Fruit fly (Drosophila melanogaster) whole organism, embryonic: ENCODE measurements around the gene Gdh.
A peak's percentile ranks its signal among the peaks of the same experiment; 100 is the strongest.

ENCODE experiments used
- Blimp-1 ChIP-seq: fragments of 200-800 bp; sonication (Bioruptor generic); optimal IDR thresholded peaks from 3 replicates; lab custom pipeline; 2018; ENCODE audit warnings: missing biosample characterization, missing genetic modification characterization, mild to moderate bottlenecking, moderate library complexity, missing genetic modification reagents
- CG11695 ChIP-seq: fragments of 200-800 bp; sonication (Bioruptor generic); IDR thresholded peaks from 3 replicates; pipeline ENCODE4 v1.3.6; 2022; ENCODE audit warnings: missing biosample characterization, missing genetic modification characterization
- CG12104 ChIP-seq: fragments of 200-800 bp; sonication (Bioruptor generic); optimal IDR thresholded peaks from 3 replicates; lab custom pipeline; 2016; ENCODE audit warnings: missing biosample characterization, missing genetic modification characterization
- CG1233 ChIP-seq: fragments of 200-800 bp; sonication (Bioruptor generic); optimal IDR thresholded peaks from 4 replicates; lab custom pipeline; 2018; ENCODE audit warnings: missing biosample characterization, mild to moderate bottlenecking, missing genetic modification characterization
- CG12744 ChIP-seq: fragments of 200-800 bp; sonication (Bioruptor generic); optimal IDR thresholded peaks from 2 replicates; lab custom pipeline; 2016; ENCODE audit warnings: missing biosample characterization, missing genetic modification characterization
- CG14860 ChIP-seq: fragments of 200-800 bp; sonication (Bioruptor generic); IDR thresholded peaks from 3 replicates; pipeline ENCODE4 v1.3.6; 2022; ENCODE audit warnings: missing biosample characterization, missing genetic modification characterization; ENCODE audit not compliant: partially characterized antibody
- CG15269 ChIP-seq: fragments of 200-800 bp; sonication (Bioruptor generic); optimal IDR thresholded peaks from 2 replicates; lab custom pipeline; 2018; ENCODE audit warnings: missing biosample characterization, mild to moderate bottlenecking, missing genetic modification characterization, moderate library complexity
- CG16813 ChIP-seq: fragments of 200-800 bp; sonication (Bioruptor generic); IDR thresholded peaks from 3 replicates; pipeline ENCODE4 v1.3.6; 2022; ENCODE audit warnings: missing biosample characterization, missing genetic modification characterization; ENCODE audit not compliant: partially characterized antibody
- CG17829 ChIP-seq: fragments of 200-800 bp; optimal IDR thresholded peaks from 2 replicates; lab custom pipeline; 2019; ENCODE audit warnings: missing biosample characterization, mild to moderate bottlenecking, missing genetic modification characterization, moderate library complexity
- CG18011 ChIP-seq: fragments of 200-800 bp; sonication (Bioruptor generic); optimal IDR thresholded peaks from 2 replicates; lab custom pipeline; 2017; ENCODE audit warnings: missing biosample characterization, missing genetic modification characterization, mild to moderate bottlenecking, moderate library complexity, missing genotype
- CG18262 ChIP-seq: fragments of 200-800 bp; optimal IDR thresholded peaks from 3 replicates; lab custom pipeline; 2019; ENCODE audit warnings: missing biosample characterization, mild to moderate bottlenecking, missing genetic modification characterization, moderate library complexity
- CG18619 ChIP-seq: fragments of 200-800 bp; sonication (Bioruptor generic); optimal IDR thresholded peaks from 3 replicates; lab custom pipeline; 2017; ENCODE audit warnings: missing biosample characterization, mild to moderate bottlenecking, missing genetic modification characterization
- CG2889 ChIP-seq: fragments of 200-800 bp; sonication (Bioruptor generic); IDR thresholded peaks from 3 replicates; pipeline ENCODE4 v1.3.6; 2022; ENCODE audit warnings: missing biosample characterization, missing genetic modification characterization
- CG3407 ChIP-seq: fragments of 200-800 bp; sonication (Bioruptor generic); optimal IDR thresholded peaks from 2 replicates; lab custom pipeline; 2018; ENCODE audit warnings: missing biosample characterization, mild to moderate bottlenecking, missing genetic modification characterization
- CG43689 ChIP-seq: fragments of 200-800 bp; sonication (Bioruptor generic); IDR thresholded peaks from 2 replicates; pipeline ENCODE4 v1.3.6; 2022; ENCODE audit warnings: missing biosample characterization, missing genetic modification characterization
- CG4820 ChIP-seq: fragments of 200-800 bp; sonication (Bioruptor generic); optimal IDR thresholded peaks from 3 replicates; lab custom pipeline; 2016; ENCODE audit warnings: missing biosample characterization, missing genetic modification characterization
- CG6175 ChIP-seq: fragments of 200-800 bp; sonication (Bioruptor generic); IDR thresholded peaks from 3 replicates; pipeline ENCODE4 v1.3.6; 2022; ENCODE audit warnings: missing biosample characterization, missing genetic modification characterization
- CG6254 ChIP-seq: fragments of 200-800 bp; sonication (Bioruptor generic); optimal IDR thresholded peaks from 3 replicates; lab custom pipeline; 2017; ENCODE audit warnings: mild to moderate bottlenecking, missing biosample characterization, missing genetic modification reagents, missing genetic modification characterization
- CG6654 ChIP-seq: fragments of 200-800 bp; sonication (Bioruptor generic); optimal IDR thresholded peaks from 2 replicates; lab custom pipeline; 2017; ENCODE audit warnings: missing biosample characterization, mild to moderate bottlenecking, missing genetic modification characterization
- CG6791 ChIP-seq: fragments of 200-800 bp; sonication (Bioruptor generic); IDR thresholded peaks from 3 replicates; pipeline ENCODE4 v1.3.6; 2022; ENCODE audit warnings: missing biosample characterization, missing genetic modification characterization; ENCODE audit not compliant: partially characterized antibody
- CG7556 ChIP-seq: fragments of 200-800 bp; sonication (Bioruptor generic); optimal IDR thresholded peaks from 2 replicates; lab custom pipeline; 2017; ENCODE audit warnings: missing biosample characterization, mild to moderate bottlenecking, missing genetic modification characterization
- CG7839 ChIP-seq: fragments of 200-800 bp; sonication (Bioruptor generic); optimal IDR thresholded peaks from 3 replicates; lab custom pipeline; 2018; ENCODE audit warnings: missing biosample characterization, mild to moderate bottlenecking, missing genetic modification characterization, moderate library complexity
- CG7963 ChIP-seq: fragments of 200-800 bp; sonication (Bioruptor generic); IDR thresholded peaks from 3 replicates; pipeline ENCODE4 v1.3.6; 2022; ENCODE audit warnings: missing biosample characterization, missing genetic modification characterization; ENCODE audit not compliant: partially characterized antibody
- CG8478 ChIP-seq: fragments of >200 bp; optimal IDR thresholded peaks from 2 replicates; lab custom pipeline; 2018
- CG9797 ChIP-seq: fragments of 200-800 bp; sonication (Bioruptor generic); optimal IDR thresholded peaks from 3 replicates; lab custom pipeline; 2018; ENCODE audit warnings: missing biosample characterization, mild to moderate bottlenecking, missing genetic modification characterization
- CG9876 ChIP-seq: fragments of 200-800 bp; sonication (Bioruptor generic); optimal IDR thresholded peaks from 2 replicates; lab custom pipeline; 2016; ENCODE audit warnings: missing biosample characterization, missing genetic modification characterization
- Camta ChIP-seq: fragments of 200-800 bp; sonication (Bioruptor generic); optimal IDR thresholded peaks from 2 replicates; lab custom pipeline; 2016; ENCODE audit warnings: missing biosample characterization, missing genetic modification characterization
- Dek ChIP-seq: fragments of 200-800 bp; sonication (Bioruptor generic); optimal IDR thresholded peaks from 3 replicates; lab custom pipeline; 2019; ENCODE audit warnings: missing biosample characterization, mild to moderate bottlenecking, missing genetic modification characterization, moderate library complexity
- E2f2 ChIP-seq: fragments of 200-800 bp; sonication (Bioruptor generic); IDR thresholded peaks from 2 replicates; pipeline ENCODE4 v1.3.6; 2022; ENCODE audit warnings: missing biosample characterization, missing genetic modification characterization
- Ets97D ChIP-seq: fragments of 200-800 bp; sonication (Bioruptor generic); optimal IDR thresholded peaks from 3 replicates; lab custom pipeline; 2016; ENCODE audit warnings: missing biosample characterization, missing genetic modification characterization
- H15 ChIP-seq: fragments of 200-800 bp; sonication (Bioruptor generic); IDR thresholded peaks from 3 replicates; pipeline ENCODE4 v1.3.6; 2022; ENCODE audit warnings: missing biosample characterization, missing genetic modification characterization
- Myb ChIP-seq: fragments of 200-800 bp; sonication (Bioruptor generic); optimal IDR thresholded peaks from 2 replicates; lab custom pipeline; 2016; ENCODE audit warnings: missing biosample characterization, missing genetic modification characterization
- NfI ChIP-seq: fragments of 200-800 bp; sonication (Bioruptor generic); optimal IDR thresholded peaks from 3 replicates; lab custom pipeline; 2018; ENCODE audit warnings: missing biosample characterization, mild to moderate bottlenecking, missing genetic modification characterization, moderate library complexity
- Sry-β ChIP-seq: fragments of 200-800 bp; sonication (Bioruptor generic); optimal IDR thresholded peaks from 2 replicates; lab custom pipeline; 2018; ENCODE audit warnings: missing biosample characterization, mild to moderate bottlenecking, missing genetic modification characterization, moderate library complexity
- crp ChIP-seq, 2 experiments: fragments of 200-800 bp; sonication (Bioruptor generic); optimal IDR thresholded peaks; 2 replicates in 1 of 2; 3 replicates in 1 of 2; lab custom pipeline; 2017; ENCODE audit warnings: missing biosample characterization in 2 of 2, missing genetic modification characterization in 2 of 2, mild to moderate bottlenecking in 1 of 2, moderate library complexity in 1 of 2
- da ChIP-seq: fragments of 200-800 bp; sonication (Bioruptor generic); optimal IDR thresholded peaks from 2 replicates; lab custom pipeline; 2016; ENCODE audit warnings: missing biosample characterization, missing genetic modification characterization
- ems ChIP-seq: fragments of 200-800 bp; sonication (Bioruptor generic); optimal IDR thresholded peaks from 3 replicates; lab custom pipeline; 2016; ENCODE audit warnings: missing biosample characterization, missing genetic modification characterization
- fd96Cb ChIP-seq: fragments of 200-800 bp; sonication (Bioruptor generic); optimal IDR thresholded peaks from 2 replicates; lab custom pipeline; 2018; ENCODE audit warnings: missing biosample characterization, mild to moderate bottlenecking, missing genetic modification characterization, moderate library complexity
- hb ChIP-seq: fragments of 200-800 bp; sonication (Bioruptor generic); IDR thresholded peaks from 3 replicates; pipeline ENCODE4 v1.3.6; 2022; ENCODE audit warnings: missing biosample characterization, missing genetic modification characterization; ENCODE audit not compliant: partially characterized antibody
- inv ChIP-seq: fragments of 200-800 bp; sonication (Bioruptor generic); IDR thresholded peaks from 2 replicates; pipeline ENCODE4 v1.3.6; 2022; ENCODE audit warnings: missing biosample characterization, missing genetic modification characterization; ENCODE audit not compliant: partially characterized antibody
- jigr1 ChIP-seq: fragments of 200-800 bp; sonication (Bioruptor generic); IDR thresholded peaks from 3 replicates; pipeline ENCODE4 v1.3.6; 2022; ENCODE audit warnings: missing biosample characterization, missing genetic modification characterization
- nerfin-2 ChIP-seq: fragments of 200-800 bp; sonication (Bioruptor generic); IDR thresholded peaks from 2 replicates; pipeline ENCODE4 v1.3.6; 2022; ENCODE audit warnings: missing biosample characterization, missing genetic modification characterization; ENCODE audit not compliant: partially characterized antibody
- onecut ChIP-seq: fragments of 200-800 bp; sonication (Bioruptor generic); IDR thresholded peaks from 2 replicates; pipeline ENCODE4 v1.3.6; 2022; ENCODE audit warnings: missing biosample characterization, missing genetic modification characterization
- pfk ChIP-seq: fragments of 200-800 bp; sonication (Bioruptor generic); optimal IDR thresholded peaks from 2 replicates; lab custom pipeline; 2018; ENCODE audit warnings: missing biosample characterization, mild to moderate bottlenecking, missing genetic modification characterization, moderate library complexity
- rib ChIP-seq: fragments of 200-800 bp; sonication (Bioruptor generic); IDR thresholded peaks from 2 replicates; pipeline ENCODE4 v1.3.6; 2022; ENCODE audit warnings: missing biosample characterization, missing genetic modification characterization
- salm ChIP-seq: fragments of 200-800 bp; sonication (Bioruptor generic); optimal IDR thresholded peaks from 2 replicates; lab custom pipeline; 2018; ENCODE audit warnings: missing biosample characterization, mild to moderate bottlenecking, missing genetic modification characterization
- slou ChIP-seq: fragments of 200-800 bp; sonication (Bioruptor generic); optimal IDR thresholded peaks from 3 replicates; lab custom pipeline; 2016; ENCODE audit warnings: missing biosample characterization, missing genetic modification characterization
- so ChIP-seq: fragments of 200-800 bp; sonication (Bioruptor generic); IDR thresholded peaks from 3 replicates; pipeline ENCODE4 v1.3.6; 2022; ENCODE audit warnings: missing biosample characterization, missing genetic modification characterization
- ssp ChIP-seq: fragments of 200-800 bp; sonication (Bioruptor generic); IDR thresholded peaks from 2 replicates; pipeline ENCODE4 v1.3.6; 2022; ENCODE audit warnings: missing biosample characterization, missing genetic modification characterization
- tna ChIP-seq: fragments of 200-800 bp; sonication (Bioruptor generic); IDR thresholded peaks from 2 replicates; pipeline ENCODE4 v1.3.6; 2022; ENCODE audit warnings: missing biosample characterization, missing genetic modification characterization; ENCODE audit not compliant: partially characterized antibody
- vfl ChIP-seq: fragments of 200-800 bp; sonication (Bioruptor generic); optimal IDR thresholded peaks from 2 replicates; lab custom pipeline; 2016; ENCODE audit warnings: missing biosample characterization, missing genetic modification characterization

The Gdh gene

dm6 chr3R:23969449-23969848, 26.5 kb upstream of the Gdh start (continued):
- TF ChIP-seq CG1233, result peak; percentile 30
- no peak for TF ChIP-seq CG6254 (GFP tag; lab: Kevin White, UChicago)
- no peak for TF ChIP-seq vfl (GFP tag; lab: Kevin White, UChicago)
- TF ChIP-seq H15 (GFP tag; lab: Robert Waterston, UW), result no peak
- peak; percentile 49 for TF ChIP-seq CG18262 (tag; lab: Kevin White, UChicago)
- peak; percentile 32 for TF ChIP-seq CG3407
- peak; percentile 45 for TF ChIP-seq CG7556 (GFP tag; lab: Kevin White, UChicago)
- no peak for TF ChIP-seq Sry-β (GFP tag; lab: Kevin White, UChicago)
- TF ChIP-seq CG17829 (tag; lab: Kevin White, UChicago), result peak; percentile 52
- TF ChIP-seq Ets97D, result no peak
- no peak for TF ChIP-seq CG16813 (GFP tag; lab: Robert Waterston, UW)
- TF ChIP-seq CG6654 (GFP tag; lab: Kevin White, UChicago), result no peak
- no peak for TF ChIP-seq CG8478
- TF ChIP-seq ssp (GFP tag; lab: Robert Waterston, UW), result peak; percentile 50
- no peak for TF ChIP-seq inv
- peak; percentile 17 for TF ChIP-seq CG12104 (GFP tag; lab: Kevin White, UChicago)
- no peak for TF ChIP-seq CG43689 (GFP tag; lab: Robert Waterston, UW)
- no peak for TF ChIP-seq Myb (GFP tag; lab: Kevin White, UChicago)
- no peak for TF ChIP-seq CG6175 (GFP tag; lab: Robert Waterston, UW)
- no peak for TF ChIP-seq rib
- TF ChIP-seq E2f2 (GFP tag; lab: Robert Waterston, UW), result peak; percentile 43; the same call in 1 of the 2 replicates
- TF ChIP-seq crp (GFP tag; optimal IDR thresholded peaks at IDR 0.05; lab: Kevin White, UChicago), result no peak
- no peak for TF ChIP-seq CG7963 (GFP tag; lab: Robert Waterston, UW)
- TF ChIP-seq pfk, result no peak
- no peak for TF ChIP-seq Camta (GFP tag; lab: Kevin White, UChicago)
- peak; percentile 75 for TF ChIP-seq CG15269 (tag; lab: Kevin White, UChicago)
- TF ChIP-seq Blimp-1, result peak; percentile 55
- TF ChIP-seq jigr1 (GFP tag; lab: Robert Waterston, UW), result no peak
- TF ChIP-seq CG9876 (GFP tag; lab: Kevin White, UChicago), result no peak
- no peak for TF ChIP-seq nerfin-2 (GFP tag; lab: Robert Waterston, UW)
- peak; percentile 33 for TF ChIP-seq fd96Cb
- no peak for TF ChIP-seq CG12744
- TF ChIP-seq CG18011 (GFP tag; lab: Kevin White, UChicago), result no peak
- peak; percentile 23 for TF ChIP-seq salm (tag; lab: Kevin White, UChicago)
- TF ChIP-seq CG2889 (GFP tag; lab: Robert Waterston, UW), result 0 out of 3 replicates have a peak, but pooled peaks have one; percentile 51
- peak; percentile 67 for TF ChIP-seq CG7839 (tag; lab: Kevin White, UChicago)
- TF ChIP-seq hb (GFP tag; lab: Robert Waterston, UW), result no peak
- no peak for TF ChIP-seq CG6791 (GFP tag; lab: Robert Waterston, UW)
- peak; percentile 8 for TF ChIP-seq CG4820 (GFP tag; lab: Kevin White, UChicago)
- TF ChIP-seq so, result no peak
- peak; percentile 29 for TF ChIP-seq Dek (tag; lab: Kevin White, UChicago)
- TF ChIP-seq CG18619 (GFP tag; lab: Kevin White, UChicago), result peak; percentile 31
- peak; percentile 65; the same call in 1 of the 3 replicates for TF ChIP-seq CG11695 (GFP tag; lab: Robert Waterston, UW)
- no peak for TF ChIP-seq slou (GFP tag; lab: Kevin White, UChicago)
- no peak for TF ChIP-seq onecut
- TF ChIP-seq ems (GFP tag; lab: Kevin White, UChicago), result no peak
- no peak for TF ChIP-seq tna (GFP tag; lab: Robert Waterston, UW)
- TF ChIP-seq CG14860, result no peak
- no peak for TF ChIP-seq da (GFP tag; lab: Kevin White, UChicago)
- peak; percentile 47 for TF ChIP-seq NfI (GFP tag; lab: Kevin White, UChicago)
- TF ChIP-seq CG9797 (GFP tag; lab: Kevin White, UChicago), result no peak
